Fruit fly (Drosophila melanogaster) whole organism, embryonic: ENCODE results near the gene CG11668.

Source experiments
- BEAF-32 ChIP-seq: fragments of 200-800 bp; sonication (Bioruptor generic); optimal IDR thresholded peaks from 3 replicates; lab custom pipeline; 2017; ENCODE audit warnings: missing biosample characterization, missing genetic modification characterization, mild to moderate bottlenecking, moderate library complexity, missing genetic modification reagents
- Bgb ChIP-seq: fragments of 200-800 bp; sonication (Bioruptor generic); IDR thresholded peaks from 2 replicates; pipeline ENCODE4 v1.3.6; 2022; ENCODE audit warnings: missing biosample characterization, missing genetic modification characterization; ENCODE audit not compliant: partially characterized antibody
- CG10431 ChIP-seq: fragments of 200-800 bp; sonication (Bioruptor generic); optimal IDR thresholded peaks from 3 replicates; lab custom pipeline; 2018; ENCODE audit warnings: missing biosample characterization, mild to moderate bottlenecking, missing genetic modification characterization
- CG10462 ChIP-seq: fragments of 200-800 bp; sonication (Bioruptor generic); optimal IDR thresholded peaks from 2 replicates; lab custom pipeline; 2016; ENCODE audit warnings: missing biosample characterization, missing genetic modification characterization
- CG11695 ChIP-seq: fragments of 200-800 bp; sonication (Bioruptor generic); IDR thresholded peaks from 3 replicates; pipeline ENCODE4 v1.3.6; 2022; ENCODE audit warnings: missing biosample characterization, missing genetic modification characterization
- CG11696 ChIP-seq: fragments of 200-800 bp; sonication (Bioruptor generic); IDR thresholded peaks from 2 replicates; pipeline ENCODE4 v1.3.6; 2022; ENCODE audit warnings: missing biosample characterization, missing genetic modification characterization
- CG1233 ChIP-seq: fragments of 200-800 bp; sonication (Bioruptor generic); optimal IDR thresholded peaks from 4 replicates; lab custom pipeline; 2018; ENCODE audit warnings: missing biosample characterization, mild to moderate bottlenecking, missing genetic modification characterization
- CG12659 ChIP-seq: fragments of 200-800 bp; sonication (Bioruptor generic); optimal IDR thresholded peaks from 3 replicates; lab custom pipeline; 2017; ENCODE audit warnings: mild to moderate bottlenecking, missing biosample characterization, missing genetic modification reagents, missing genetic modification characterization
- CG12744 ChIP-seq: fragments of 200-800 bp; sonication (Bioruptor generic); optimal IDR thresholded peaks from 2 replicates; lab custom pipeline; 2016; ENCODE audit warnings: missing biosample characterization, missing genetic modification characterization
- CG13624 ChIP-seq: fragments of 200-800 bp; sonication (Bioruptor generic); optimal IDR thresholded peaks from 2 replicates; lab custom pipeline; 2016; ENCODE audit warnings: missing biosample characterization, missing genetic modification characterization
- CG14860 ChIP-seq: fragments of 200-800 bp; sonication (Bioruptor generic); IDR thresholded peaks from 3 replicates; pipeline ENCODE4 v1.3.6; 2022; ENCODE audit warnings: missing biosample characterization, missing genetic modification characterization; ENCODE audit not compliant: partially characterized antibody
- CG16779 ChIP-seq: fragments of 200-800 bp; sonication (Bioruptor generic); IDR thresholded peaks from 2 replicates; pipeline ENCODE4 v1.3.6; 2022; ENCODE audit warnings: missing biosample characterization, missing genetic modification characterization
- CG17568 ChIP-seq: fragments of 200-800 bp; sonication (Bioruptor generic); optimal IDR thresholded peaks from 2 replicates; lab custom pipeline; 2018; ENCODE audit warnings: missing biosample characterization, mild to moderate bottlenecking, missing genetic modification characterization, moderate library complexity
- CG2678 ChIP-seq: fragments of 200-800 bp; sonication (Bioruptor generic); optimal IDR thresholded peaks from 3 replicates; lab custom pipeline; 2019; ENCODE audit warnings: missing biosample characterization, mild to moderate bottlenecking, missing genetic modification characterization, moderate library complexity
- CG2712 ChIP-seq: fragments of 200-800 bp; optimal IDR thresholded peaks from 3 replicates; lab custom pipeline; 2019; ENCODE audit warnings: missing biosample characterization, mild to moderate bottlenecking, missing genetic modification characterization, moderate library complexity
- CG30020 ChIP-seq: fragments of 200-800 bp; optimal IDR thresholded peaks from 2 replicates; lab custom pipeline; 2019; ENCODE audit warnings: missing biosample characterization, mild to moderate bottlenecking, missing genetic modification characterization, moderate library complexity
- CG30403 ChIP-seq: fragments of 200-800 bp; sonication (Bioruptor generic); optimal IDR thresholded peaks from 3 replicates; lab custom pipeline; 2016; ENCODE audit warnings: missing biosample characterization, missing genetic modification characterization
- CG6689 ChIP-seq: fragments of 200-800 bp; sonication (Bioruptor generic); IDR thresholded peaks from 2 replicates; pipeline ENCODE4 v1.3.6; 2022; ENCODE audit warnings: missing biosample characterization, missing genetic modification characterization
- CG6813 ChIP-seq: fragments of 200-800 bp; sonication (Bioruptor generic); optimal IDR thresholded peaks from 2 replicates; lab custom pipeline; 2017; ENCODE audit warnings: missing biosample characterization, missing genetic modification characterization, mild to moderate bottlenecking, moderate library complexity, missing genetic modification reagents
- CG7786 ChIP-seq: fragments of 200-800 bp; sonication (Bioruptor generic); optimal IDR thresholded peaks from 2 replicates; lab custom pipeline; 2016; ENCODE audit warnings: missing biosample characterization, missing genetic modification characterization
- D ChIP-seq, 2 experiments: fragments of 200-800 bp in 1 of 2; fragments of >200 bp in 1 of 2; sonication (Bioruptor generic) in 1 of 2; optimal IDR thresholded peaks; 2 replicates in 1 of 2; 3 replicates in 1 of 2; lab custom pipeline; 2017; ENCODE audit warnings: mild to moderate bottlenecking in 1 of 2, missing biosample characterization in 1 of 2, missing genetic modification characterization in 1 of 2, missing genetic modification reagents in 1 of 2
- Deaf1 ChIP-seq: fragments of 200-800 bp; optimal IDR thresholded peaks from 3 replicates; lab custom pipeline; 2019; ENCODE audit warnings: missing biosample characterization, mild to moderate bottlenecking, missing genetic modification characterization, moderate library complexity
- HLH4C ChIP-seq: fragments of 200-800 bp; sonication (Bioruptor generic); IDR thresholded peaks from 3 replicates; pipeline ENCODE4 v1.3.6; 2022; ENCODE audit warnings: missing biosample characterization, missing genetic modification characterization; ENCODE audit not compliant: partially characterized antibody
- Lpt ChIP-seq: fragments of >200 bp; optimal IDR thresholded peaks from 2 replicates; lab custom pipeline; 2018; ENCODE audit warnings: missing biosample characterization, missing genetic modification characterization
- Mes4 ChIP-seq: fragments of 200-800 bp; sonication (Bioruptor generic); optimal IDR thresholded peaks from 2 replicates; lab custom pipeline; 2016; ENCODE audit warnings: missing biosample characterization, missing genetic modification characterization
- NC2β ChIP-seq: fragments of 200-800 bp; sonication (Bioruptor generic); optimal IDR thresholded peaks from 2 replicates; lab custom pipeline; 2016; ENCODE audit warnings: missing biosample characterization, missing genetic modification characterization
- Ptx1 ChIP-seq: fragments of 200-800 bp; sonication (Bioruptor generic); IDR thresholded peaks from 2 replicates; pipeline ENCODE4 v1.3.6; 2022; ENCODE audit warnings: missing biosample characterization, missing genetic modification characterization
- Trl ChIP-seq, 3 experiments: fragments of >200 bp in 2 of 3; fragments of 200-800 bp in 1 of 3; sonication (Bioruptor generic) in 1 of 3; optimal IDR thresholded peaks; 2 replicates in 1 of 3; 3 replicates in 2 of 3; lab custom pipeline; 2016 to 2017; ENCODE audit warnings: missing biosample characterization in 1 of 3, missing genetic modification characterization in 1 of 3
- Usf ChIP-seq: fragments of 200-800 bp; sonication (Bioruptor generic); optimal IDR thresholded peaks from 2 replicates; lab custom pipeline; 2017; ENCODE audit warnings: missing genotype, missing biosample characterization, missing genetic modification characterization
- az2 ChIP-seq: fragments of 200-800 bp; sonication (Bioruptor generic); optimal IDR thresholded peaks from 3 replicates; lab custom pipeline; 2016; ENCODE audit warnings: missing biosample characterization, missing genetic modification characterization
- bbx ChIP-seq: fragments of 200-800 bp; sonication (Bioruptor generic); IDR thresholded peaks from 2 replicates; pipeline ENCODE4 v1.3.6; 2022; ENCODE audit warnings: missing biosample characterization, missing genetic modification characterization; ENCODE audit not compliant: partially characterized antibody
- bsh ChIP-seq, 2 experiments: fragments of 200-800 bp; sonication (Bioruptor generic); optimal IDR thresholded peaks; 2 replicates each; lab custom pipeline; 2017 to 2018; ENCODE audit warnings: mild to moderate bottlenecking in 2 of 2, missing biosample characterization in 2 of 2, missing genetic modification characterization in 2 of 2, moderate library complexity in 1 of 2
- chinmo ChIP-seq: fragments of 200-800 bp; sonication (Bioruptor generic); IDR thresholded peaks from 4 replicates; pipeline ENCODE4 v1.3.6; 2022; ENCODE audit warnings: missing biosample characterization, missing genetic modification characterization; ENCODE audit not compliant: partially characterized antibody
- crc ChIP-seq: fragments of 200-800 bp; sonication (Bioruptor generic); optimal IDR thresholded peaks from 2 replicates; lab custom pipeline; 2016; ENCODE audit warnings: missing biosample characterization, missing genetic modification characterization
- dmrt11E ChIP-seq: fragments of 200-800 bp; sonication (Bioruptor generic); optimal IDR thresholded peaks from 3 replicates; lab custom pipeline; 2018; ENCODE audit warnings: missing biosample characterization, mild to moderate bottlenecking, missing genetic modification characterization, moderate library complexity
- gcm ChIP-seq: fragments of 200-800 bp; sonication (Bioruptor generic); optimal IDR thresholded peaks from 2 replicates; lab custom pipeline; 2019; ENCODE audit warnings: missing biosample characterization, mild to moderate bottlenecking, missing genetic modification characterization, moderate library complexity
- gsb ChIP-seq: fragments of 200-800 bp; sonication (Bioruptor generic); IDR thresholded peaks from 2 replicates; pipeline ENCODE4 v1.3.6; 2022; ENCODE audit warnings: missing biosample characterization, missing genetic modification characterization
- lab ChIP-seq: fragments of 200-800 bp; sonication (Bioruptor generic); optimal IDR thresholded peaks from 3 replicates; lab custom pipeline; 2017; ENCODE audit warnings: missing biosample characterization, missing genetic modification characterization, mild to moderate bottlenecking, moderate library complexity, missing genetic modification reagents
- oc ChIP-seq: fragments of 200-800 bp; sonication (Bioruptor generic); optimal IDR thresholded peaks from 2 replicates; lab custom pipeline; 2018; ENCODE audit warnings: missing biosample characterization, mild to moderate bottlenecking, missing genetic modification characterization, moderate library complexity
- org-1 ChIP-seq: fragments of 200-800 bp; sonication (Bioruptor generic); optimal IDR thresholded peaks from 2 replicates; lab custom pipeline; 2017; ENCODE audit warnings: missing biosample characterization, missing genetic modification characterization
- otp ChIP-seq: fragments of 200-800 bp; sonication (Bioruptor generic); IDR thresholded peaks from 3 replicates; pipeline ENCODE4, ENCODE4 v1.3.6; 2022; ENCODE audit warnings: missing biosample characterization, missing genetic modification characterization
- phol ChIP-seq: fragments of 200-800 bp; sonication (Bioruptor generic); optimal IDR thresholded peaks from 3 replicates; lab custom pipeline; 2018; ENCODE audit warnings: missing biosample characterization, mild to moderate bottlenecking, missing genetic modification characterization, moderate library complexity
- sisA ChIP-seq: fragments of 200-800 bp; sonication (Bioruptor generic); IDR thresholded peaks from 2 replicates; pipeline ENCODE4 v1.3.6; 2022; ENCODE audit warnings: missing biosample characterization, missing genetic modification characterization
- stwl ChIP-seq: fragments of 200-800 bp; sonication (Bioruptor generic); optimal IDR thresholded peaks from 3 replicates; lab custom pipeline; 2018; ENCODE audit warnings: missing biosample characterization, mild to moderate bottlenecking, missing genetic modification characterization, moderate library complexity
- trem ChIP-seq: fragments of 200-800 bp; optimal IDR thresholded peaks from 3 replicates; lab custom pipeline; 2019; ENCODE audit warnings: missing biosample characterization, mild to moderate bottlenecking, missing genetic modification characterization, moderate library complexity
- usp ChIP-seq: fragments of >200 bp; optimal IDR thresholded peaks from 2 replicates; lab custom pipeline; 2017; ENCODE audit warnings: missing biosample characterization, missing genetic modification characterization
- wdn ChIP-seq: fragments of 200-800 bp; sonication (Bioruptor generic); IDR thresholded peaks from 2 replicates; pipeline ENCODE4 v1.3.6; 2022; ENCODE audit warnings: missing biosample characterization, missing genetic modification characterization

CG11668 gene

dm6 chr3R:13051298-13051723, 13.1 kb downstream of the CG11668 start, which contains the start of gene CG7966 (continued):
- TF ChIP-seq D (optimal IDR thresholded peaks at IDR 0.05; lab: Kevin White, UChicago) (no peak), D (GFP tag; optimal IDR thresholded peaks at IDR 0.05; lab: Kevin White, UChicago) (no peak), trem (tag; lab: Kevin White, UChicago) (no peak), otp (GFP tag; lab: Robert Waterston, UW) (0 out of 3 replicates have a peak, but pooled peaks have one; percentile 41), CG10431 (GFP tag; lab: Kevin White, UChicago) (peak; percentile 10), org-1 (GFP tag; lab: Kevin White, UChicago) (no peak), dmrt11E (tag; lab: Kevin White, UChicago) (no peak), Usf (GFP tag; lab: Kevin White, UChicago) (no peak), crc (GFP tag; lab: Kevin White, UChicago) (no peak), Deaf1 (tag; lab: Kevin White, UChicago) (peak; percentile 34), CG11696 (no peak), CG30403 (GFP tag; lab: Kevin White, UChicago) (no peak), CG1233 (GFP tag; lab: Kevin White, UChicago) (no peak), wdn (no peak), oc (tag; lab: Kevin White, UChicago) (no peak), CG11695 (GFP tag; lab: Robert Waterston, UW) (peak; percentile 76), lab (peak; percentile 59), CG2678 (tag; lab: Kevin White, UChicago) (no peak), CG30020 (no peak), chinmo (GFP tag; lab: Robert Waterston, UW) (peak; percentile 58; the same call in 1 of the 4 replicates)
- TF ChIP-seq, all 482 proteins: peak for 73

DNA sequence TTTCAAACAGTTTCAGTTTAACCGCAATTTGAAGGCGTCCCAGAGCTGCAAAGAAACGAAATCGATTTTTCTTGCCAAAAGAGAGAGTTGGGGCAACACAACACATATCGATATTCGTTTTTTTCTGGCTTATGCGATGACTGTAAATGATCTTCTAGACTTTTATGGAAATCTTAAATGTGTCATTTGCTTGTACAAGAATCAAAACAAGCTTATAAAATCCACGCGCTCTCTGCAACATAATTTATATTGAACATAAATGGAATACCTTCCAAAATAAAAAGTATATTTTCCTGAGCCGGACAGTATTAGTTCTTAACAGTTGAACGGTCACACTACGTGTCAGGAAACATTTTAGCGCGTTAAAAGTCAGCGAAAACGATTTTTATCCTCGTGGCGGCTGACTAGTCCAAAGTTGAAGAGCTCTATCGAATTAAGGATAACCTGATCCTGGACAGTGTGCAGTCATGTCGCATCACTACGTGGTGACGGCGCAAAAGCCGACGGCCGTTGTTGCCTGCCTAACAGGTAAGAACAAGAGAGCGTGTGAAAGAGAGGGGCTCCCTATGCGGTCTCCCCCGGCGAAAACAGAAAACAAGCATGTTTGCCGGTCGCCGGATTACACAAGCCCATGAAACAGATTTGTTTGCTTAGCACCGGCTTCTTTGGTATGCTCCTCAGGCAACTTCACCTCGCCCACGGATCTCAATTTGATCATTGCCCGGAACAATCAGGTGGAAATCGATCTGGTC, 13.9 kb downstream of the CG11668 start, which contains the start of gene pic:
Gene pic, plus strand, starts transcription at position 304 of the 752 bp plus-strand sequence.
- peak; percentile 75 for TF ChIP-seq Bgb
- peak; percentile 84 for TF ChIP-seq CG14860 (GFP tag; lab: Robert Waterston, UW)
- TF ChIP-seq CG6689 (GFP tag; lab: Robert Waterston, UW): no peak
- no peak for TF ChIP-seq Mes4 (GFP tag; lab: Kevin White, UChicago)
- no peak for TF ChIP-seq CG12744 (GFP tag; lab: Kevin White, UChicago)
- TF ChIP-seq az2 (GFP tag; lab: Kevin White, UChicago): no peak
- TF ChIP-seq phol (tag; lab: Kevin White, UChicago): peak; percentile 56
- TF ChIP-seq Ptx1 (GFP tag; lab: Robert Waterston, UW): no peak
- TF ChIP-seq Lpt: no peak
- no peak for TF ChIP-seq sisA (GFP tag; lab: Robert Waterston, UW)
- TF ChIP-seq gcm (GFP tag; lab: Kevin White, UChicago): no peak
- peak; percentile 89 for TF ChIP-seq BEAF-32
- TF ChIP-seq Trl (optimal IDR thresholded peaks at IDR 0.05; lab: Kevin White, UChicago): peak; percentile 21 to 46
- peak; percentile 30 for TF ChIP-seq Trl (GFP tag; optimal IDR thresholded peaks at IDR 0.05; lab: Kevin White, UChicago)
- TF ChIP-seq CG17568 (GFP tag; lab: Kevin White, UChicago): no peak
- TF ChIP-seq CG13624 (GFP tag; lab: Kevin White, UChicago): no peak
- no peak for TF ChIP-seq CG6813
- TF ChIP-seq gsb: no peak
- TF ChIP-seq usp (GFP tag; lab: Kevin White, UChicago): no peak
- peak; percentile 28 for TF ChIP-seq CG2712
- TF ChIP-seq bsh (GFP tag; optimal IDR thresholded peaks at IDR 0.05; lab: Kevin White, UChicago): no peak
- TF ChIP-seq bbx (GFP tag; lab: Robert Waterston, UW): peak; percentile 74
- no peak for TF ChIP-seq CG16779 (GFP tag; lab: Robert Waterston, UW)
- TF ChIP-seq HLH4C (GFP tag; lab: Robert Waterston, UW): peak; percentile 79
- peak; percentile 31 for TF ChIP-seq CG12659 (GFP tag; lab: Kevin White, UChicago)
- no peak for TF ChIP-seq CG10462
- peak; percentile 58 for TF ChIP-seq stwl (tag; lab: Kevin White, UChicago)
- peak; percentile 16 for TF ChIP-seq NC2β (GFP tag; lab: Kevin White, UChicago)
- TF ChIP-seq CG7786 (GFP tag; lab: Kevin White, UChicago): no peak
